Fruit fly (Drosophila melanogaster) whole organism, embryonic: ENCODE measurements around the gene gammaCOP.
A peak's percentile ranks its signal among the peaks of the same experiment; 100 is the strongest.

ENCODE experiments used
- Aef1 ChIP-seq: fragments of 200-800 bp; sonication (Bioruptor generic); IDR thresholded peaks from 3 replicates; pipeline ENCODE4 v1.3.6; 2022; ENCODE audit warnings: missing biosample characterization, missing genetic modification characterization
- CG11085 ChIP-seq: fragments of 200-800 bp; sonication (Bioruptor generic); IDR thresholded peaks from 2 replicates; pipeline ENCODE4 v1.3.6; 2022; ENCODE audit warnings: missing biosample characterization, missing genetic modification characterization
- CG12219 ChIP-seq: fragments of 200-800 bp; sonication (Bioruptor generic); optimal IDR thresholded peaks from 3 replicates; lab custom pipeline; 2018; ENCODE audit warnings: missing biosample characterization, mild to moderate bottlenecking, missing genetic modification characterization
- CG12769 ChIP-seq: fragments of 200-800 bp; sonication (Bioruptor generic); optimal IDR thresholded peaks from 2 replicates; lab custom pipeline; 2019; ENCODE audit warnings: missing biosample characterization, mild to moderate bottlenecking, missing genetic modification characterization, moderate library complexity
- CG15696 ChIP-seq: fragments of 200-800 bp; sonication (Bioruptor generic); optimal IDR thresholded peaks from 2 replicates; lab custom pipeline; 2019; ENCODE audit warnings: missing biosample characterization, mild to moderate bottlenecking, missing genetic modification characterization, moderate library complexity
- CG1602 ChIP-seq: fragments of 200-800 bp; sonication (Bioruptor generic); optimal IDR thresholded peaks from 3 replicates; lab custom pipeline; 2016; ENCODE audit warnings: missing biosample characterization, missing genetic modification characterization
- CG16779 ChIP-seq: fragments of 200-800 bp; sonication (Bioruptor generic); IDR thresholded peaks from 2 replicates; pipeline ENCODE4 v1.3.6; 2022; ENCODE audit warnings: missing biosample characterization, missing genetic modification characterization
- CG16813 ChIP-seq: fragments of 200-800 bp; sonication (Bioruptor generic); IDR thresholded peaks from 3 replicates; pipeline ENCODE4 v1.3.6; 2022; ENCODE audit warnings: missing biosample characterization, missing genetic modification characterization; ENCODE audit not compliant: partially characterized antibody
- CG18619 ChIP-seq: fragments of 200-800 bp; sonication (Bioruptor generic); optimal IDR thresholded peaks from 3 replicates; lab custom pipeline; 2017; ENCODE audit warnings: missing biosample characterization, mild to moderate bottlenecking, missing genetic modification characterization
- CG2116 ChIP-seq: fragments of 200-800 bp; sonication (Bioruptor generic); optimal IDR thresholded peaks from 3 replicates; lab custom pipeline; 2018; ENCODE audit warnings: missing biosample characterization, mild to moderate bottlenecking, missing genetic modification characterization
- CG3065 ChIP-seq: fragments of 200-800 bp; sonication (Bioruptor generic); optimal IDR thresholded peaks from 2 replicates; lab custom pipeline; 2016; ENCODE audit warnings: missing biosample characterization, missing genetic modification characterization
- CG31441 ChIP-seq: fragments of 200-800 bp; sonication (Bioruptor generic); IDR thresholded peaks from 2 replicates; pipeline ENCODE4 v1.3.6; 2022; ENCODE audit warnings: missing biosample characterization, missing genetic modification characterization
- CG34422 ChIP-seq: fragments of 200-800 bp; sonication (Bioruptor generic); IDR thresholded peaks from 3 replicates; pipeline ENCODE4 v1.3.6; 2022; ENCODE audit warnings: missing biosample characterization, missing genetic modification characterization
- CG4328 ChIP-seq: fragments of 200-800 bp; sonication (Bioruptor generic); optimal IDR thresholded peaks from 3 replicates; lab custom pipeline; 2017; ENCODE audit warnings: missing biosample characterization, missing genetic modification reagents, missing genetic modification characterization
- CG43689 ChIP-seq: fragments of 200-800 bp; sonication (Bioruptor generic); IDR thresholded peaks from 2 replicates; pipeline ENCODE4 v1.3.6; 2022; ENCODE audit warnings: missing biosample characterization, missing genetic modification characterization
- CG5245 ChIP-seq: fragments of 200-800 bp; sonication (Bioruptor generic); optimal IDR thresholded peaks from 3 replicates; lab custom pipeline; 2016; ENCODE audit warnings: missing biosample characterization, missing genetic modification characterization
- CG6791 ChIP-seq: fragments of 200-800 bp; sonication (Bioruptor generic); IDR thresholded peaks from 3 replicates; pipeline ENCODE4 v1.3.6; 2022; ENCODE audit warnings: missing biosample characterization, missing genetic modification characterization; ENCODE audit not compliant: partially characterized antibody
- CG7357 ChIP-seq: fragments of 200-800 bp; sonication (Bioruptor generic); IDR thresholded peaks from 3 replicates; pipeline ENCODE4 v1.3.6; 2022; ENCODE audit warnings: missing biosample characterization, missing genetic modification characterization
- CG8089 ChIP-seq: fragments of 200-800 bp; sonication (Bioruptor generic); optimal IDR thresholded peaks from 3 replicates; lab custom pipeline; 2016; ENCODE audit warnings: missing biosample characterization, missing genetic modification characterization
- CG8388 ChIP-seq: fragments of 200-800 bp; sonication (Bioruptor generic); optimal IDR thresholded peaks from 2 replicates; lab custom pipeline; 2019; ENCODE audit warnings: missing biosample characterization, mild to moderate bottlenecking, missing genetic modification characterization, moderate library complexity
- CG9609 ChIP-seq: fragments of 200-800 bp; sonication (Bioruptor generic); optimal IDR thresholded peaks from 3 replicates; lab custom pipeline; 2016; ENCODE audit warnings: missing biosample characterization, missing genetic modification characterization
- Hr39 ChIP-seq: fragments of >200 bp; optimal IDR thresholded peaks from 2 replicates; lab custom pipeline; 2017
- Mad ChIP-seq: fragments of 200-800 bp; sonication (Bioruptor generic); optimal IDR thresholded peaks from 2 replicates; lab custom pipeline; 2016; ENCODE audit warnings: missing biosample characterization, missing genetic modification characterization
- Meics ChIP-seq: fragments of 200-800 bp; sonication (Bioruptor generic); optimal IDR thresholded peaks from 2 replicates; lab custom pipeline; 2017; ENCODE audit warnings: missing biosample characterization, mild to moderate bottlenecking, missing genetic modification characterization
- NK7.1 ChIP-seq: fragments of 200-800 bp; sonication (Bioruptor generic); optimal IDR thresholded peaks from 3 replicates; lab custom pipeline; 2016; ENCODE audit warnings: missing biosample characterization, missing genetic modification characterization
- Neu2 ChIP-seq: fragments of 200-800 bp; sonication (Bioruptor generic); optimal IDR thresholded peaks from 3 replicates; lab custom pipeline; 2016; ENCODE audit warnings: missing biosample characterization, missing genetic modification characterization, borderline replicate concordance
- Nf-YA ChIP-seq: fragments of 200-800 bp; sonication (Bioruptor generic); IDR thresholded peaks from 2 replicates; pipeline ENCODE4 v1.3.6; 2022; ENCODE audit warnings: missing biosample characterization, missing genetic modification characterization
- Ptx1 ChIP-seq: fragments of 200-800 bp; sonication (Bioruptor generic); IDR thresholded peaks from 2 replicates; pipeline ENCODE4 v1.3.6; 2022; ENCODE audit warnings: missing biosample characterization, missing genetic modification characterization
- Six4 ChIP-seq: fragments of 200-800 bp; sonication (Bioruptor generic); optimal IDR thresholded peaks from 2 replicates; lab custom pipeline; 2016; ENCODE audit warnings: missing biosample characterization, missing genetic modification characterization
- Xbp1 ChIP-seq: fragments of 200-800 bp; sonication (Bioruptor generic); optimal IDR thresholded peaks from 3 replicates; lab custom pipeline; 2016; ENCODE audit warnings: missing biosample characterization, mild to moderate bottlenecking, missing genetic modification characterization
- abd-A ChIP-seq: fragments of 200-800 bp; sonication (Bioruptor generic); optimal IDR thresholded peaks from 3 replicates; lab custom pipeline; 2019; ENCODE audit warnings: missing biosample characterization, mild to moderate bottlenecking, missing genetic modification characterization, moderate library complexity
- al ChIP-seq: fragments of 200-800 bp; sonication (Bioruptor generic); IDR thresholded peaks from 2 replicates; pipeline ENCODE4 v1.3.6; 2022; ENCODE audit warnings: missing biosample characterization, missing genetic modification characterization
- chm ChIP-seq: fragments of 200-800 bp; sonication (Bioruptor generic); IDR thresholded peaks from 2 replicates; pipeline ENCODE4 v1.3.6; 2022; ENCODE audit warnings: missing biosample characterization, missing genetic modification characterization
- crc ChIP-seq: fragments of 200-800 bp; sonication (Bioruptor generic); optimal IDR thresholded peaks from 2 replicates; lab custom pipeline; 2016; ENCODE audit warnings: missing biosample characterization, missing genetic modification characterization
- croc ChIP-seq: fragments of 200-800 bp; sonication (Bioruptor generic); conservative IDR thresholded peaks from 3 replicates; pipeline ENCODE4 v1.3.6; 2022; ENCODE audit warnings: missing biosample characterization, missing genetic modification characterization
- dm ChIP-seq: fragments of 200-800 bp; sonication (Bioruptor generic); optimal IDR thresholded peaks from 3 replicates; lab custom pipeline; 2016; ENCODE audit warnings: missing biosample characterization, missing genetic modification characterization
- eve ChIP-seq, 2 experiments: fragments of >200 bp; optimal IDR thresholded peaks; 2 replicates each; lab custom pipeline; 2017; ENCODE audit warnings: missing biosample characterization in 2 of 2, missing genetic modification characterization in 2 of 2
- fd102C ChIP-seq: fragments of 200-800 bp; sonication (Bioruptor generic); optimal IDR thresholded peaks from 2 replicates; lab custom pipeline; 2018; ENCODE audit warnings: missing biosample characterization, mild to moderate bottlenecking, missing genetic modification characterization, moderate library complexity
- jigr1 ChIP-seq: fragments of 200-800 bp; sonication (Bioruptor generic); IDR thresholded peaks from 3 replicates; pipeline ENCODE4 v1.3.6; 2022; ENCODE audit warnings: missing biosample characterization, missing genetic modification characterization
- peb ChIP-seq: fragments of 200-800 bp; sonication (Bioruptor generic); IDR thresholded peaks from 2 replicates; pipeline ENCODE4 v1.3.6; 2022; ENCODE audit warnings: missing biosample characterization, missing genetic modification characterization
- pfk ChIP-seq: fragments of 200-800 bp; sonication (Bioruptor generic); optimal IDR thresholded peaks from 2 replicates; lab custom pipeline; 2018; ENCODE audit warnings: missing biosample characterization, mild to moderate bottlenecking, missing genetic modification characterization, moderate library complexity
- pita ChIP-seq: fragments of 200-800 bp; sonication (Bioruptor generic); optimal IDR thresholded peaks from 2 replicates; lab custom pipeline; 2017; ENCODE audit warnings: missing biosample characterization, mild to moderate bottlenecking, missing genetic modification characterization
- prd ChIP-seq, 3 experiments: fragments of >200 bp in 2 of 3; fragments of 200-800 bp in 1 of 3; sonication (Bioruptor generic) in 1 of 3; optimal IDR thresholded peaks in 2 of 3; IDR thresholded peaks in 1 of 3; 2 replicates in 2 of 3; 3 replicates in 1 of 3; pipeline versions ENCODE4 v1.3.6 to Lab custom; 2017 to 2022; ENCODE audit warnings: missing biosample characterization in 1 of 3, missing genetic modification characterization in 1 of 3
- row ChIP-seq: fragments of 200-800 bp; sonication (Bioruptor generic); IDR thresholded peaks from 3 replicates; pipeline ENCODE4 v1.3.6; 2022; ENCODE audit warnings: missing biosample characterization, missing genetic modification characterization
- run ChIP-seq: fragments of 200-800 bp; sonication (Bioruptor generic); optimal IDR thresholded peaks from 3 replicates; lab custom pipeline; 2018; ENCODE audit warnings: missing biosample characterization, mild to moderate bottlenecking, missing genetic modification characterization
- sens ChIP-seq: fragments of 200-800 bp; sonication (Bioruptor generic); peaks from one replicate; lab custom pipeline; 2016; ENCODE audit warnings: missing biosample characterization, missing genetic modification characterization
- sima ChIP-seq: fragments of 200-800 bp; sonication (Bioruptor generic); optimal IDR thresholded peaks from 2 replicates; lab custom pipeline; 2016; ENCODE audit warnings: missing biosample characterization, missing genetic modification characterization
- stc ChIP-seq: fragments of 200-800 bp; sonication (Bioruptor generic); IDR thresholded peaks from 2 replicates; pipeline ENCODE4 v1.3.6; 2022; ENCODE audit warnings: missing biosample characterization, missing genetic modification characterization
- sug ChIP-seq: fragments of 200-800 bp; optimal IDR thresholded peaks from 2 replicates; lab custom pipeline; 2019; ENCODE audit warnings: missing biosample characterization, mild to moderate bottlenecking, missing genetic modification characterization, moderate library complexity
- tna ChIP-seq: fragments of 200-800 bp; sonication (Bioruptor generic); IDR thresholded peaks from 2 replicates; pipeline ENCODE4 v1.3.6; 2022; ENCODE audit warnings: missing biosample characterization, missing genetic modification characterization; ENCODE audit not compliant: partially characterized antibody
- vfl ChIP-seq: fragments of 200-800 bp; sonication (Bioruptor generic); optimal IDR thresholded peaks from 2 replicates; lab custom pipeline; 2016; ENCODE audit warnings: missing biosample characterization, missing genetic modification characterization
- zf30C ChIP-seq: fragments of 200-800 bp; sonication (Bioruptor generic); optimal IDR thresholded peaks from 3 replicates; lab custom pipeline; 2018; ENCODE audit warnings: missing biosample characterization, mild to moderate bottlenecking, missing genetic modification characterization

gammaCOP gene

dm6 chr3R:31550910-31551309 lies 21.0 kb upstream of the gammaCOP start (continued):
- TF ChIP-seq prd (optimal IDR thresholded peaks at IDR 0.05; lab: Kevin White, UChicago) (no peak), prd (GFP tag; IDR thresholded peaks at IDR 0.05; lab: Robert Waterston, UW) (peak; percentile 53; the same call in 2 of the 3 replicates), CG4328 (GFP tag; lab: Kevin White, UChicago) (peak; percentile 39), crc (GFP tag; lab: Kevin White, UChicago) (peak; percentile 28), CG7357 (GFP tag; lab: Robert Waterston, UW) (no peak), Xbp1 (GFP tag; lab: Kevin White, UChicago) (no peak), al (no peak), CG18619 (GFP tag; lab: Kevin White, UChicago) (peak; percentile 53), Neu2 (GFP tag; lab: Kevin White, UChicago) (peak; percentile 2), tna (GFP tag; lab: Robert Waterston, UW) (no peak), pfk (GFP tag; lab: Kevin White, UChicago) (peak; percentile 5), CG31441 (GFP tag; lab: Robert Waterston, UW) (peak; percentile 74), CG1602 (GFP tag; lab: Kevin White, UChicago) (peak; percentile 50), CG8089 (GFP tag; lab: Kevin White, UChicago) (peak; percentile 78), vfl (GFP tag; lab: Kevin White, UChicago) (no peak), sens (GFP tag; lab: Kevin White, UChicago) (peak; percentile 96), NK7.1 (peak; percentile 32), CG34422 (GFP tag; lab: Robert Waterston, UW) (no peak), abd-A (tag; lab: Kevin White, UChicago) (no peak), jigr1 (GFP tag; lab: Robert Waterston, UW) (no peak), Ptx1 (GFP tag; lab: Robert Waterston, UW) (no peak), zf30C (GFP tag; lab: Kevin White, UChicago) (no peak), CG15696 (tag; lab: Kevin White, UChicago) (peak; percentile 98), Mad (peak; percentile 30), fd102C (peak; percentile 99), sima (GFP tag; lab: Kevin White, UChicago) (no peak), CG6791 (no peak), CG16813 (GFP tag; lab: Robert Waterston, UW) (no peak), CG12769 (peak; percentile 10), sug (tag; lab: Kevin White, UChicago) (no peak), CG2116 (GFP tag; lab: Kevin White, UChicago) (peak; percentile 59), pita (GFP tag; lab: Kevin White, UChicago) (no peak), Six4 (GFP tag; lab: Kevin White, UChicago) (peak; percentile 17), croc (GFP tag; lab: Robert Waterston, UW) (no peak; the same call in 2 of the 3 replicates), CG11085 (GFP tag; lab: Robert Waterston, UW) (no peak), row (GFP tag; lab: Robert Waterston, UW) (no peak), Meics (GFP tag; lab: Kevin White, UChicago) (no peak), run (tag; lab: Kevin White, UChicago) (no peak), CG3065 (GFP tag; lab: Kevin White, UChicago) (peak; percentile 11), Hr39 (lab: Kevin White, UChicago) (no peak), dm (GFP tag; lab: Kevin White, UChicago) (peak; percentile 39), CG43689 (no peak), Aef1 (GFP tag; lab: Robert Waterston, UW) (no peak), stc (GFP tag; lab: Robert Waterston, UW) (no peak), CG12219 (GFP tag; lab: Kevin White, UChicago) (peak; percentile 56), CG16779 (GFP tag; lab: Robert Waterston, UW) (no peak), CG5245 (GFP tag; lab: Kevin White, UChicago) (peak; percentile 34), CG9609 (GFP tag; lab: Kevin White, UChicago) (peak; percentile 34), Nf-YA (peak; percentile 24; the same call in 1 of the 2 replicates), chm (GFP tag; lab: Robert Waterston, UW) (peak; percentile 80; the same call in 1 of the 2 replicates), eve (GFP tag; optimal IDR thresholded peaks at IDR 0.05; lab: Kevin White, UChicago) (no peak), peb (GFP tag; lab: Robert Waterston, UW) (0 out of 2 replicates have a peak, but pooled peaks have one; percentile 12), CG8388 (peak; percentile 44)
